Worm (Caenorhabditis elegans) whole organism, midembryonic: ENCODE measurements around the gene Y69A2AR.12.
A peak's percentile ranks its signal among the peaks of the same experiment; 100 is the strongest.

Source experiments
- T22C8.4 ChIP-seq: fragments of 200-800 bp; sonication (Bioruptor generic); IDR thresholded peaks from 2 replicates; pipeline ENCODE4 v1.3.6; 2022; ENCODE audit warnings: missing genetic modification characterization, missing compliant biosample characterization
- flt-1 ChIP-seq: fragments of 200-800 bp; sonication (Bioruptor generic); IDR thresholded peaks from 2 replicates; pipeline ENCODE4 v1.3.6; 2022; ENCODE audit warnings: missing genetic modification characterization, missing compliant biosample characterization
- klf-2 ChIP-seq: fragments of 200-800 bp; sonication (Bioruptor generic); conservative IDR thresholded peaks from 2 replicates; pipeline ENCODE4 v1.3.6; 2022; ENCODE audit warnings: missing genetic modification reagents, missing genetic modification characterization, missing compliant biosample characterization
- med-1 ChIP-seq: sonication (generic microtip); optimal IDR thresholded peaks from 2 replicates; lab custom pipeline; 2017; ENCODE audit warnings: missing genetic modification characterization, mild to moderate bottlenecking, missing compliant biosample characterization, antibody characterized with exemption, missing genetic modification reagents; ENCODE audit not compliant: insufficient read depth
- ref-1 ChIP-seq: fragments of 200-800 bp; sonication (Bioruptor generic); conservative IDR thresholded peaks from 2 replicates; pipeline ENCODE4 v1.3.6; 2022; ENCODE audit warnings: missing genetic modification reagents, missing genetic modification characterization, missing compliant biosample characterization
- tab-1 ChIP-seq: fragments of 200-800 bp; sonication (Bioruptor generic); IDR thresholded peaks from 2 replicates; pipeline ENCODE4 v1.3.6; 2022; ENCODE audit warnings: missing genetic modification characterization, missing compliant biosample characterization
- ztf-23 ChIP-seq: fragments of 200-800 bp; sonication (Bioruptor generic); IDR thresholded peaks from 2 replicates; pipeline ENCODE4 v1.3.6; 2022; ENCODE audit warnings: missing genetic modification reagents, missing genetic modification characterization, missing compliant biosample characterization
- ztf-29 ChIP-seq: fragments of 200-800 bp; sonication (Bioruptor generic); IDR thresholded peaks from 2 replicates; pipeline ENCODE4 v1.3.6; 2022; ENCODE audit warnings: missing genetic modification reagents, missing genetic modification characterization, missing compliant biosample characterization

DNA sequence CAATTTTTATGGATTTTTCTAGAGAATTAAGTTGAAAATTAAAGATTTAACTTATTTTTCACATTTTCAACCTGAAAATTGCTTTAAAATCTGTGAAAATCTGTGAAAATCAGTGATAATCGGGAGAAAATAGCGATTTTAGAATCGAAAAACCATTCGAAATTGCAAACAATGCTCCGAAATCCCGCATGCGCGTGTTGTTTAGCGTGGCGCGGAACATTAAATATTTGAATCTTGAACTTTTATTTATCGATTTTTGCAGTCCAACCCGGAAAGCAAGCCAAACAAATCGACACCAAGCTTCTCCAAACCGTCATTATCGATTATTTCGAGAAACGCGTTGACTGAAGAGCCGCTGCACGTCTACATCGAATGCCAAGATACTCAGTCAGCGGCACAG is 42.6 kb downstream of the Y69A2AR.12 start:
- TF ChIP-seq klf-2 (GFP tag; lab: Robert Waterston, UW) (no peak), ztf-29 (GFP tag; lab: Robert Waterston, UW) (no peak), med-1 (GFP tag; lab: Kevin White, UChicago) (no peak), tab-1 (GFP tag; lab: Robert Waterston, UW) (no peak), flt-1 (GFP tag; lab: Robert Waterston, UW) (no peak), ref-1 (GFP tag; lab: Robert Waterston, UW) (no peak), T22C8.4 (GFP tag; lab: Robert Waterston, UW) (peak; percentile 28; the same call in 1 of the 2 replicates), ztf-23 (GFP tag; lab: Robert Waterston, UW) (no peak)
